Worm (Caenorhabditis elegans) whole organism, L1 larva: Measurements from ENCODE around the gene F55B11.7.

ENCODE experiments used
- C34B4.2 ChIP-seq: sonication (generic microtip); optimal IDR thresholded peaks from 2 replicates; lab custom pipeline; 2017; ENCODE audit warnings: mild to moderate bottlenecking, missing genetic modification characterization, missing compliant biosample characterization
- nhr-28 ChIP-seq: fragments of 150-350 bp; optimal IDR thresholded peaks from 2 replicates; lab custom pipeline; 2014; ENCODE audit warnings: missing biosample characterization, missing genetic modification characterization
- unc-62 ChIP-seq: fragments of 150-350 bp; optimal IDR thresholded peaks from 2 replicates; lab custom pipeline; 2014; ENCODE audit warnings: missing biosample characterization, missing genetic modification reagents, missing genetic modification characterization

ce11 chrIV:14408569-14408968 lies 13.3 kb downstream of the F55B11.7 start:
- TF ChIP-seq nhr-28 (tag; lab: Kevin White, UChicago) = no peak
- no peak for TF ChIP-seq unc-62 (GFP tag; lab: Kevin White, UChicago)
- no peak for TF ChIP-seq C34B4.2 (tag; lab: Kevin White, UChicago)
